Worm (Caenorhabditis elegans) whole organism, L4 larva: ENCODE data around the gene Y22D7AL.16.

Experiments
- D1046.2 ChIP-seq: fragments of 200-800 bp; sonication (Bioruptor generic); IDR thresholded peaks from 2 replicates; pipeline ENCODE4 v1.3.6; 2022; ENCODE audit warnings: missing genetic modification characterization, missing compliant biosample characterization
- F10B5.3 ChIP-seq: sonication (generic microtip); optimal IDR thresholded peaks from 2 replicates; lab custom pipeline; 2016; ENCODE audit warnings: mild to moderate bottlenecking, missing genetic modification characterization, missing compliant biosample characterization
- F26F4.8 ChIP-seq: fragments of 200-800 bp; sonication (Bioruptor generic); conservative IDR thresholded peaks from 2 replicates; pipeline ENCODE4 v1.3.6; 2022; ENCODE audit warnings: missing genetic modification characterization, missing compliant biosample characterization
- F37D6.2 ChIP-seq: sonication (generic microtip); optimal IDR thresholded peaks from 2 replicates; lab custom pipeline; 2016; ENCODE audit warnings: mild to moderate bottlenecking, missing genetic modification characterization, missing compliant biosample characterization
- F44E2.7 ChIP-seq: fragments of 200-800 bp; sonication (Bioruptor generic); IDR thresholded peaks from 2 replicates; pipeline ENCODE4 v2.1.2; 2022; ENCODE audit warnings: missing genetic modification characterization, missing compliant biosample characterization
- R02D3.7 ChIP-seq: fragments of 150-350 bp; sonication (generic microtip); optimal IDR thresholded peaks from 3 replicates; lab custom pipeline; 2014; ENCODE audit warnings: missing biosample characterization, missing genetic modification characterization
- Y105C5A.15 ChIP-seq: fragments of 200-800 bp; sonication (Bioruptor generic); IDR thresholded peaks from 2 replicates; pipeline ENCODE4 v1.3.6; 2022; ENCODE audit warnings: missing genetic modification characterization, missing compliant biosample characterization
- Y48G9A.11 ChIP-seq: fragments of 200-800 bp; sonication (Bioruptor generic); IDR thresholded peaks from 2 replicates; pipeline ENCODE4 v1.3.6; 2022; ENCODE audit warnings: missing genetic modification reagents, missing genetic modification characterization, missing compliant biosample characterization
- Y5F2A.4 ChIP-seq: fragments of 200-800 bp; sonication (Bioruptor generic); optimal IDR thresholded peaks from 2 replicates; lab custom pipeline; 2018; ENCODE audit warnings: mild to moderate bottlenecking, missing genetic modification characterization, missing compliant biosample characterization
- aha-1 ChIP-seq: fragments of 150-350 bp; peaks from one replicate; lab custom pipeline; 2014; ENCODE audit warnings: missing biosample characterization, missing genetic modification characterization
- arid-1 ChIP-seq: fragments of 200-800 bp; sonication (Bioruptor generic); conservative IDR thresholded peaks from 2 replicates; pipeline ENCODE4 v1.3.6; 2022; ENCODE audit warnings: missing genetic modification reagents, missing genetic modification characterization, missing compliant biosample characterization
- ceh-28 ChIP-seq: fragments of 150-350 bp; optimal IDR thresholded peaks from 2 replicates; lab custom pipeline; 2014; ENCODE audit warnings: missing biosample characterization, missing genetic modification reagents, missing genetic modification characterization
- ceh-44 ChIP-seq: fragments of 200-800 bp; sonication (Bioruptor generic); IDR thresholded peaks from 2 replicates; pipeline ENCODE4 v1.3.6; 2022; ENCODE audit warnings: missing genetic modification reagents, missing genetic modification characterization, missing compliant biosample characterization
- daf-12 ChIP-seq: fragments of 150-350 bp; optimal IDR thresholded peaks from 2 replicates; lab custom pipeline; 2014; ENCODE audit warnings: missing biosample characterization, missing genetic modification reagents, missing genetic modification characterization
- daf-16 ChIP-seq, 3 experiments: sonication (generic microtip); optimal IDR thresholded peaks; 2 replicates each; lab custom pipeline; 2016 to 2017; ENCODE audit warnings: missing genetic modification characterization in 3 of 3, missing genetic modification reagents in 3 of 3, mild to moderate bottlenecking in 2 of 3, missing compliant biosample characterization in 2 of 3, missing biosample characterization in 1 of 3, moderate library complexity in 1 of 3
- daf-19 ChIP-seq: fragments of 200-800 bp; sonication (Bioruptor generic); conservative IDR thresholded peaks from 2 replicates; pipeline ENCODE4 v1.3.6; 2022; ENCODE audit warnings: missing genetic modification characterization, missing compliant biosample characterization
- dmd-6 ChIP-seq: fragments of 200-800 bp; sonication (Bioruptor generic); IDR thresholded peaks from 2 replicates; pipeline ENCODE4 v1.3.6; 2022; ENCODE audit warnings: missing genetic modification reagents, missing genetic modification characterization, missing compliant biosample characterization
- dmd-8 ChIP-seq: fragments of 200-800 bp; sonication (Bioruptor generic); IDR thresholded peaks from 2 replicates; pipeline ENCODE4 v1.3.6; 2022; ENCODE audit warnings: missing genetic modification characterization, missing compliant biosample characterization
- dve-1 ChIP-seq: sonication (generic microtip); optimal IDR thresholded peaks from 2 replicates; lab custom pipeline; 2017; ENCODE audit warnings: antibody characterized with exemption, mild to moderate bottlenecking, missing genetic modification characterization, missing compliant biosample characterization; ENCODE audit not compliant: insufficient read depth
- egl-27 ChIP-seq: sonication (generic microtip); optimal IDR thresholded peaks from 3 replicates; lab custom pipeline; 2017; ENCODE audit warnings: missing biosample characterization, missing genetic modification reagents, missing genetic modification characterization
- egl-43 ChIP-seq: fragments of 200-800 bp; sonication (Bioruptor generic); IDR thresholded peaks from 2 replicates; pipeline ENCODE4 v1.3.6; 2022; ENCODE audit warnings: missing genetic modification reagents, missing genetic modification characterization, missing compliant biosample characterization
- hmg-1.1 ChIP-seq: fragments of 200-800 bp; sonication (Bioruptor generic); IDR thresholded peaks from 2 replicates; pipeline ENCODE4 v1.3.6; 2022; ENCODE audit warnings: missing genetic modification reagents, missing genetic modification characterization, missing compliant biosample characterization
- lin-1 ChIP-seq: fragments of 200-800 bp; sonication (Bioruptor generic); IDR thresholded peaks from 2 replicates; pipeline ENCODE4 v1.3.6; 2022; ENCODE audit warnings: missing genetic modification reagents, missing genetic modification characterization, missing compliant biosample characterization
- lin-15B ChIP-seq: fragments of 150-350 bp; sonication (generic microtip); optimal IDR thresholded peaks from 3 replicates; lab custom pipeline; 2014; ENCODE audit warnings: missing biosample characterization, missing genetic modification characterization
- lin-29 ChIP-seq: fragments of 200-800 bp; sonication (Bioruptor generic); IDR thresholded peaks from 2 replicates; pipeline ENCODE4 v1.3.6; 2022; ENCODE audit warnings: missing genetic modification reagents, missing genetic modification characterization, missing compliant biosample characterization
- lin-38 ChIP-seq: fragments of 200-800 bp; sonication (Bioruptor generic); IDR thresholded peaks from 2 replicates; pipeline ENCODE4 v1.3.6; 2022; ENCODE audit warnings: missing genetic modification reagents, missing genetic modification characterization, missing compliant biosample characterization
- mdl-1 ChIP-seq, 2 experiments: fragments of 150-350 bp in 1 of 2; sonication (generic microtip) in 1 of 2; optimal IDR thresholded peaks; 2 replicates each; lab custom pipeline; 2014 to 2017; ENCODE audit warnings: missing biosample characterization in 2 of 2, missing genetic modification characterization in 2 of 2
- mdt-29 ChIP-seq: fragments of 200-800 bp; sonication (Bioruptor generic); IDR thresholded peaks from 2 replicates; pipeline ENCODE4 v1.3.6; 2022; ENCODE audit warnings: missing genetic modification reagents, missing genetic modification characterization, missing compliant biosample characterization
- mes-2 ChIP-seq: sonication (generic microtip); optimal IDR thresholded peaks from 2 replicates; lab custom pipeline; 2016; ENCODE audit warnings: missing genotype, mild to moderate bottlenecking, missing genetic modification characterization, missing compliant biosample characterization; ENCODE audit not compliant: poor library complexity, severe bottlenecking
- mxl-2 ChIP-seq: fragments of 200-800 bp; sonication (Bioruptor generic); conservative IDR thresholded peaks from 2 replicates; pipeline ENCODE4 v1.3.6; 2022; ENCODE audit warnings: missing genetic modification reagents, missing genetic modification characterization, missing compliant biosample characterization
- nhr-102 ChIP-seq: sonication (generic microtip); optimal IDR thresholded peaks from 2 replicates; lab custom pipeline; 2016; ENCODE audit warnings: mild to moderate bottlenecking, missing genetic modification characterization, moderate library complexity, missing compliant biosample characterization
- nhr-11 ChIP-seq: fragments of 150-350 bp; optimal IDR thresholded peaks from 2 replicates; lab custom pipeline; 2014; ENCODE audit warnings: missing biosample characterization, missing genetic modification characterization
- nhr-237 ChIP-seq: sonication (generic microtip); optimal IDR thresholded peaks from 2 replicates; lab custom pipeline; 2017; ENCODE audit warnings: missing biosample characterization, missing genetic modification characterization
- nhr-77 ChIP-seq: fragments of 150-350 bp; optimal IDR thresholded peaks from 2 replicates; lab custom pipeline; 2014; ENCODE audit warnings: missing biosample characterization, missing genetic modification characterization
- rbr-2 ChIP-seq: sonication (generic microtip); optimal IDR thresholded peaks from 2 replicates; lab custom pipeline; 2016; ENCODE audit warnings: missing genotype, missing genetic modification characterization, missing compliant biosample characterization
- saeg-2 ChIP-seq: fragments of 200-800 bp; sonication (Bioruptor generic); IDR thresholded peaks from 2 replicates; pipeline ENCODE4 v1.3.6; 2022; ENCODE audit warnings: missing genetic modification reagents, missing genetic modification characterization, missing compliant biosample characterization
- set-16 ChIP-seq: fragments of 200-800 bp; sonication (Bioruptor generic); IDR thresholded peaks from 2 replicates; pipeline ENCODE4 v1.3.6; 2022; ENCODE audit warnings: missing genetic modification reagents, missing genetic modification characterization, missing compliant biosample characterization
- snpc-1.2 ChIP-seq: fragments of 200-800 bp; sonication (Bioruptor generic); IDR thresholded peaks from 2 replicates; pipeline ENCODE4 v1.3.6; 2022; ENCODE audit warnings: missing genetic modification reagents, missing genetic modification characterization, missing compliant biosample characterization
- snpc-4 ChIP-seq: fragments of 150-350 bp; optimal IDR thresholded peaks from 2 replicates; lab custom pipeline; 2014; ENCODE audit warnings: missing biosample characterization, missing genetic modification characterization
- spr-1 ChIP-seq: sonication (generic microtip); optimal IDR thresholded peaks from 2 replicates; lab custom pipeline; 2016; ENCODE audit warnings: mild to moderate bottlenecking, missing genetic modification characterization, missing compliant biosample characterization
- tag-97 ChIP-seq: fragments of 200-800 bp; sonication (Bioruptor generic); IDR thresholded peaks from 2 replicates; pipeline ENCODE4 v1.3.6; 2022; ENCODE audit warnings: missing genetic modification characterization, missing compliant biosample characterization
- tra-1 ChIP-seq: fragments of 200-800 bp; sonication (Bioruptor generic); IDR thresholded peaks from 2 replicates; pipeline ENCODE4 v1.3.6; 2022; ENCODE audit warnings: missing genetic modification reagents, missing genetic modification characterization, missing compliant biosample characterization
- zag-1 ChIP-seq: fragments of 150-350 bp; optimal IDR thresholded peaks from 2 replicates; lab custom pipeline; 2014; ENCODE audit warnings: missing biosample characterization, missing genetic modification characterization
- zfp-2 ChIP-seq: sonication (generic microtip); optimal IDR thresholded peaks from 2 replicates; lab custom pipeline; 2016; ENCODE audit warnings: mild to moderate bottlenecking, missing genetic modification characterization, missing compliant biosample characterization
- zfp-3 ChIP-seq: fragments of 200-800 bp; sonication (Bioruptor generic); conservative IDR thresholded peaks from 2 replicates; pipeline ENCODE4 v1.3.6; 2022; ENCODE audit warnings: missing genetic modification reagents, missing genetic modification characterization, missing compliant biosample characterization
- ztf-7 ChIP-seq: fragments of 150-350 bp; optimal IDR thresholded peaks from 2 replicates; lab custom pipeline; 2014; ENCODE audit warnings: missing biosample characterization, missing genetic modification characterization

Gene Y22D7AL.16

ce11 chrIII:1619890-1620289, 45.1 kb downstream of the Y22D7AL.16 start:
- TF ChIP-seq set-16 (GFP tag; lab: Robert Waterston, UW) (peak; percentile 46; the same call in 1 of the 2 replicates), egl-43 (peak; percentile 57; the same call in 1 of the 2 replicates), dve-1 (no peak)

ce11 chrIII:1619442-1619841, 45.6 kb downstream of the Y22D7AL.16 start, which contains the start of gene hsp-60:
hsp-60 (plus strand) TSS chrIII:1619742.
- TF ChIP-seq dve-1 (no peak), aha-1 (tag; lab: Kevin White, UChicago) (peak; percentile 38)
- TF ChIP-seq, all 104 proteins: peak for 1

DNA sequence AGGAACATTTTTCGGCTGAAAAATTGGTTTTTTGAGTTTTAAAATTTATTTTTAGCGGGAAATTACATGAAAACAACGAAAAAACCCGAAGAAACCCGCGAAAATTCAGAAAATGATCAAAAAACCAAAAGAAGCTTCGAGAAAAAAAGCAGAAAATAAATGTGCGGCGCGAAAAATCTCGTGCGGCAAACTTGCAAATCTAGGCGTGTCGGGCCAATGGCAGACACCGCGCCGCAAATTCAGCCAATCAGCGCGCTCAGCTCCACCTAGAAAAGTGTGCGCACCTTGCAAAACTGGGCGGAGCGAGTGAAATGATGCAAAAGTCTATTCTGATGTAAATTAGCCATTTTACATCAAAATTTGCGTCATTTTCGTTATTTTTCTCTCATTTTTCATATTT, 46.1 kb downstream of the Y22D7AL.16 start, which contains the start of gene Y22D7AL.10:
TSS of gene Y22D7AL.10 (minus strand) at position 15 of the 400 bp plus-strand sequence.
- TF ChIP-seq daf-12 (no peak), daf-19 (GFP tag; lab: Robert Waterston, UW) (peak; percentile 89), mxl-2 (GFP tag; lab: Robert Waterston, UW) (0 out of 2 replicates have a peak, but pooled peaks have one; percentile 23), egl-27 (tag; lab: Kevin White, UChicago) (no peak), dve-1 (peak; percentile 99), rbr-2 (tag; lab: Kevin White, UChicago) (peak; percentile 98), spr-1 (tag; lab: Kevin White, UChicago) (peak; percentile 97), lin-29 (GFP tag; lab: Robert Waterston, UW) (peak; percentile 98), lin-38 (peak; percentile 96), dmd-8 (peak; percentile 73), mdl-1 (tag; optimal IDR thresholded peaks at IDR 0.05; lab: Kevin White, UChicago) (peak in 1 of 2 experiments; percentile 76), mdt-29 (peak; percentile 96), mes-2 (peak; percentile 96), zfp-3 (GFP tag; lab: Robert Waterston, UW) (peak; percentile 96), lin-15B (tag; lab: Kevin White, UChicago) (peak; percentile 94), zfp-2 (tag; lab: Kevin White, UChicago) (peak; percentile 87), aha-1 (tag; lab: Kevin White, UChicago) (peak; percentile 99), dmd-6 (GFP tag; lab: Robert Waterston, UW) (peak; percentile 95), saeg-2 (peak; percentile 97), ceh-44 (peak; percentile 86; the same call in 1 of the 2 replicates), snpc-1.2 (GFP tag; lab: Robert Waterston, UW) (peak; percentile 91), snpc-4 (tag; lab: Kevin White, UChicago) (peak; percentile 15), Y48G9A.11 (GFP tag; lab: Robert Waterston, UW) (peak; percentile 95), R02D3.7 (tag; lab: Kevin White, UChicago) (no peak), nhr-11 (tag; lab: Kevin White, UChicago) (peak; percentile 93), F37D6.2 (tag; lab: Kevin White, UChicago) (peak; percentile 96), F26F4.8 (GFP tag; lab: Robert Waterston, UW) (no peak), set-16 (GFP tag; lab: Robert Waterston, UW) (peak; percentile 92), Y5F2A.4 (peak; percentile 90), arid-1 (GFP tag; lab: Robert Waterston, UW) (peak; percentile 97), ztf-7 (tag; lab: Kevin White, UChicago) (peak; percentile 83), tag-97 (GFP tag; lab: Robert Waterston, UW) (0 out of 2 replicates have a peak, but pooled peaks have one; percentile 75), F44E2.7 (GFP tag; lab: Robert Waterston, UW) (peak; percentile 87), lin-1 (peak; percentile 95), F10B5.3 (tag; lab: Kevin White, UChicago) (peak; percentile 94), tra-1 (GFP tag; lab: Robert Waterston, UW) (peak; percentile 97), zag-1 (peak; percentile 17), nhr-102 (tag; lab: Kevin White, UChicago) (peak; percentile 98), ceh-28 (peak; percentile 30), Y105C5A.15 (GFP tag; lab: Robert Waterston, UW) (peak; percentile 87; the same call in 1 of the 2 replicates), daf-16 (GFP tag; optimal IDR thresholded peaks at IDR 0.05; lab: Kevin White, UChicago) (peak; percentile 83 to 95), daf-16 (tag; optimal IDR thresholded peaks at IDR 0.05; lab: Kevin White, UChicago) (peak; percentile 71), nhr-77 (tag; lab: Kevin White, UChicago) (peak; percentile 90), nhr-237 (no peak), hmg-1.1 (peak; percentile 99), D1046.2 (GFP tag; lab: Robert Waterston, UW) (peak; percentile 93)
